Fruit fly (Drosophila melanogaster) whole organism, embryonic: ENCODE measurements around the gene CG31404.

Experiments
- Ada2b ChIP-seq: fragments of 200-800 bp; sonication (Bioruptor generic); IDR thresholded peaks from 2 replicates; pipeline ENCODE4 v1.3.6; 2022; ENCODE audit warnings: missing biosample characterization, missing genetic modification characterization
- CG12659 ChIP-seq: fragments of 200-800 bp; sonication (Bioruptor generic); optimal IDR thresholded peaks from 3 replicates; lab custom pipeline; 2017; ENCODE audit warnings: mild to moderate bottlenecking, missing biosample characterization, missing genetic modification reagents, missing genetic modification characterization
- CG13894 ChIP-seq: fragments of 200-800 bp; sonication (Bioruptor generic); optimal IDR thresholded peaks from 3 replicates; lab custom pipeline; 2018; ENCODE audit warnings: missing biosample characterization, mild to moderate bottlenecking, missing genetic modification characterization, moderate library complexity
- CG14050 ChIP-seq: fragments of 200-800 bp; sonication (Bioruptor generic); IDR thresholded peaks from 3 replicates; pipeline ENCODE4 v1.3.6; 2022; ENCODE audit warnings: missing biosample characterization, missing genetic modification characterization
- CG14441 ChIP-seq: fragments of 200-800 bp; sonication (Bioruptor generic); IDR thresholded peaks from 2 replicates; pipeline ENCODE4 v1.3.6; 2022; ENCODE audit warnings: missing biosample characterization, missing genetic modification characterization
- CG15514 ChIP-seq: fragments of 200-800 bp; sonication (Bioruptor generic); optimal IDR thresholded peaks from 3 replicates; lab custom pipeline; 2017; ENCODE audit warnings: missing biosample characterization, missing genetic modification characterization, mild to moderate bottlenecking, moderate library complexity, missing genetic modification reagents
- CG16813 ChIP-seq: fragments of 200-800 bp; sonication (Bioruptor generic); IDR thresholded peaks from 3 replicates; pipeline ENCODE4 v1.3.6; 2022; ENCODE audit warnings: missing biosample characterization, missing genetic modification characterization; ENCODE audit not compliant: partially characterized antibody
- CG17359 ChIP-seq: fragments of 200-800 bp; sonication (Bioruptor generic); optimal IDR thresholded peaks from 3 replicates; lab custom pipeline; 2018; ENCODE audit warnings: missing biosample characterization, mild to moderate bottlenecking, missing genetic modification characterization, moderate library complexity
- CG2120 ChIP-seq: fragments of 200-800 bp; sonication (Bioruptor generic); optimal IDR thresholded peaks from 3 replicates; lab custom pipeline; 2016; ENCODE audit warnings: missing biosample characterization, missing genetic modification characterization
- CG31224 ChIP-seq: fragments of 200-800 bp; sonication (Bioruptor generic); IDR thresholded peaks from 2 replicates; pipeline ENCODE4 v1.3.6; 2022; ENCODE audit warnings: missing biosample characterization, missing genetic modification characterization
- CG32532 ChIP-seq: fragments of 200-800 bp; sonication (Bioruptor generic); IDR thresholded peaks from 2 replicates; pipeline ENCODE4 v1.3.6; 2022; ENCODE audit warnings: missing biosample characterization, missing genetic modification characterization
- CG32767 ChIP-seq: fragments of 200-800 bp; sonication (Bioruptor generic); IDR thresholded peaks from 2 replicates; pipeline ENCODE4 v1.3.6; 2022; ENCODE audit warnings: missing biosample characterization, missing genetic modification characterization
- CG4328 ChIP-seq: fragments of 200-800 bp; sonication (Bioruptor generic); optimal IDR thresholded peaks from 3 replicates; lab custom pipeline; 2017; ENCODE audit warnings: missing biosample characterization, missing genetic modification reagents, missing genetic modification characterization
- CG5180 ChIP-seq: fragments of 200-800 bp; sonication (Bioruptor generic); optimal IDR thresholded peaks from 3 replicates; lab custom pipeline; 2017; ENCODE audit warnings: missing biosample characterization, missing genetic modification characterization, mild to moderate bottlenecking, moderate library complexity, missing genetic modification reagents
- CG7271 ChIP-seq: fragments of 200-800 bp; sonication (Bioruptor generic); optimal IDR thresholded peaks from 2 replicates; lab custom pipeline; 2018; ENCODE audit warnings: missing biosample characterization, mild to moderate bottlenecking, missing genetic modification characterization, moderate library complexity
- CG8089 ChIP-seq: fragments of 200-800 bp; sonication (Bioruptor generic); optimal IDR thresholded peaks from 3 replicates; lab custom pipeline; 2016; ENCODE audit warnings: missing biosample characterization, missing genetic modification characterization
- CoRest ChIP-seq: fragments of 200-800 bp; sonication (Bioruptor generic); optimal IDR thresholded peaks from 3 replicates; lab custom pipeline; 2018; ENCODE audit warnings: missing biosample characterization, mild to moderate bottlenecking, missing genetic modification characterization, moderate library complexity
- D19B ChIP-seq: fragments of 200-800 bp; sonication (Bioruptor generic); optimal IDR thresholded peaks from 2 replicates; lab custom pipeline; 2017; ENCODE audit warnings: missing biosample characterization, mild to moderate bottlenecking, missing genetic modification characterization
- Dbx ChIP-seq: fragments of 200-800 bp; sonication (Bioruptor generic); IDR thresholded peaks from 3 replicates; pipeline ENCODE4 v1.3.6; 2022; ENCODE audit warnings: missing biosample characterization, missing genetic modification characterization
- Deaf1 ChIP-seq: fragments of 200-800 bp; optimal IDR thresholded peaks from 3 replicates; lab custom pipeline; 2019; ENCODE audit warnings: missing biosample characterization, mild to moderate bottlenecking, missing genetic modification characterization, moderate library complexity
- Dip3 ChIP-seq: fragments of 200-800 bp; sonication (Bioruptor generic); optimal IDR thresholded peaks from 3 replicates; lab custom pipeline; 2016; ENCODE audit warnings: missing biosample characterization, missing genetic modification characterization
- Hr78 ChIP-seq, 2 experiments: fragments of 200-800 bp in 1 of 2; fragments of >200 bp in 1 of 2; sonication (Bioruptor generic) in 1 of 2; optimal IDR thresholded peaks; 2 replicates each; lab custom pipeline; 2017 to 2019; ENCODE audit warnings: missing biosample characterization in 2 of 2, missing genetic modification characterization in 2 of 2, mild to moderate bottlenecking in 1 of 2, moderate library complexity in 1 of 2
- Hsf ChIP-seq: fragments of 200-800 bp; sonication (Bioruptor generic); optimal IDR thresholded peaks from 3 replicates; lab custom pipeline; 2016; ENCODE audit warnings: missing biosample characterization, missing genetic modification characterization
- NC2β ChIP-seq: fragments of 200-800 bp; sonication (Bioruptor generic); optimal IDR thresholded peaks from 2 replicates; lab custom pipeline; 2016; ENCODE audit warnings: missing biosample characterization, missing genetic modification characterization
- YL-1 ChIP-seq: fragments of 200-800 bp; sonication (Bioruptor generic); optimal IDR thresholded peaks from 3 replicates; lab custom pipeline; 2017; ENCODE audit warnings: missing biosample characterization, mild to moderate bottlenecking, missing genetic modification characterization
- abd-A ChIP-seq: fragments of 200-800 bp; sonication (Bioruptor generic); optimal IDR thresholded peaks from 3 replicates; lab custom pipeline; 2019; ENCODE audit warnings: missing biosample characterization, mild to moderate bottlenecking, missing genetic modification characterization, moderate library complexity
- ac ChIP-seq: fragments of 200-800 bp; sonication (Bioruptor generic); optimal IDR thresholded peaks from 3 replicates; lab custom pipeline; 2017; ENCODE audit warnings: missing biosample characterization, mild to moderate bottlenecking, missing genetic modification characterization
- ap ChIP-seq: fragments of 200-800 bp; sonication (Bioruptor generic); IDR thresholded peaks from 2 replicates; pipeline ENCODE4 v1.3.6; 2022; ENCODE audit warnings: missing biosample characterization, missing genetic modification characterization
- crol ChIP-seq: fragments of 200-800 bp; sonication (Bioruptor generic); IDR thresholded peaks from 2 replicates; pipeline ENCODE4 v1.3.6; 2022; ENCODE audit warnings: missing biosample characterization, missing genetic modification characterization
- dimm ChIP-seq: fragments of 200-800 bp; sonication (Bioruptor generic); IDR thresholded peaks from 2 replicates; pipeline ENCODE4 v1.3.6; 2022; ENCODE audit warnings: missing biosample characterization, missing genetic modification characterization
- eve ChIP-seq, 2 experiments: fragments of >200 bp; optimal IDR thresholded peaks; 2 replicates each; lab custom pipeline; 2017; ENCODE audit warnings: missing biosample characterization in 2 of 2, missing genetic modification characterization in 2 of 2
- ewg ChIP-seq: fragments of 200-800 bp; sonication (Bioruptor generic); optimal IDR thresholded peaks from 3 replicates; lab custom pipeline; 2017; ENCODE audit warnings: mild to moderate bottlenecking, missing biosample characterization, missing genetic modification reagents, missing genetic modification characterization
- gcm ChIP-seq: fragments of 200-800 bp; sonication (Bioruptor generic); optimal IDR thresholded peaks from 2 replicates; lab custom pipeline; 2019; ENCODE audit warnings: missing biosample characterization, mild to moderate bottlenecking, missing genetic modification characterization, moderate library complexity
- gsb-n ChIP-seq: fragments of 200-800 bp; sonication (Bioruptor generic); optimal IDR thresholded peaks from 3 replicates; lab custom pipeline; 2018; ENCODE audit warnings: missing biosample characterization, mild to moderate bottlenecking, missing genetic modification characterization
- gt ChIP-seq: fragments of 200-800 bp; sonication (Bioruptor generic); IDR thresholded peaks from 2 replicates; pipeline ENCODE4 v1.3.6; 2022; ENCODE audit warnings: missing biosample characterization, missing genetic modification characterization
- ind ChIP-seq: fragments of 200-800 bp; sonication (Bioruptor generic); optimal IDR thresholded peaks from 3 replicates; lab custom pipeline; 2016; ENCODE audit warnings: missing biosample characterization, missing genetic modification characterization
- jumu ChIP-seq: fragments of 200-800 bp; sonication (Bioruptor generic); optimal IDR thresholded peaks from 3 replicates; lab custom pipeline; 2016; ENCODE audit warnings: missing biosample characterization, missing genetic modification characterization
- klu ChIP-seq: fragments of 200-800 bp; sonication (Bioruptor generic); IDR thresholded peaks from 2 replicates; pipeline ENCODE4 v1.3.6; 2022; ENCODE audit warnings: missing biosample characterization, missing genetic modification characterization
- odd ChIP-seq: fragments of 200-800 bp; sonication (Bioruptor generic); optimal IDR thresholded peaks from 2 replicates; lab custom pipeline; 2017; ENCODE audit warnings: missing biosample characterization, mild to moderate bottlenecking, missing genetic modification characterization
- pros ChIP-seq: fragments of 200-800 bp; sonication (Bioruptor generic); optimal IDR thresholded peaks from 3 replicates; lab custom pipeline; 2019; ENCODE audit warnings: missing biosample characterization, mild to moderate bottlenecking, missing genetic modification characterization, moderate library complexity
- psq ChIP-seq: fragments of 200-800 bp; sonication (Bioruptor generic); optimal IDR thresholded peaks from 2 replicates; lab custom pipeline; 2017; ENCODE audit warnings: missing biosample characterization, missing genetic modification characterization
- scrt ChIP-seq: fragments of 200-800 bp; sonication (Bioruptor generic); optimal IDR thresholded peaks from 2 replicates; lab custom pipeline; 2018; ENCODE audit warnings: missing biosample characterization, mild to moderate bottlenecking, missing genetic modification characterization, moderate library complexity
- slbo ChIP-seq: fragments of 200-800 bp; sonication (Bioruptor generic); IDR thresholded peaks from 2 replicates; pipeline ENCODE4 v1.3.6; 2022; ENCODE audit warnings: missing biosample characterization, missing genetic modification characterization
- sob ChIP-seq: fragments of 200-800 bp; sonication (Bioruptor generic); IDR thresholded peaks from 2 replicates; pipeline ENCODE4 v1.3.6; 2022; ENCODE audit warnings: missing biosample characterization, missing genetic modification characterization
- toy ChIP-seq: fragments of 200-800 bp; sonication (Bioruptor generic); IDR thresholded peaks from 2 replicates; pipeline ENCODE4 v1.3.6; 2022; ENCODE audit warnings: missing biosample characterization, missing genetic modification characterization
- unpg ChIP-seq: fragments of 200-800 bp; sonication (Bioruptor generic); optimal IDR thresholded peaks from 3 replicates; lab custom pipeline; 2018; ENCODE audit warnings: missing biosample characterization, mild to moderate bottlenecking, missing genetic modification characterization, moderate library complexity
- wek ChIP-seq: fragments of 200-800 bp; sonication (Bioruptor generic); optimal IDR thresholded peaks from 3 replicates; lab custom pipeline; 2018; ENCODE audit warnings: missing biosample characterization, mild to moderate bottlenecking, missing genetic modification characterization, moderate library complexity
- z ChIP-seq: fragments of 200-800 bp; sonication (Bioruptor generic); IDR thresholded peaks from 3 replicates; pipeline ENCODE4 v1.3.6; 2022; ENCODE audit warnings: missing biosample characterization, missing genetic modification characterization
- zen2 ChIP-seq: fragments of 200-800 bp; sonication (Bioruptor generic); IDR thresholded peaks from 3 replicates; pipeline ENCODE4 v1.3.6; 2022; ENCODE audit warnings: missing biosample characterization, missing genetic modification characterization; ENCODE audit not compliant: partially characterized antibody

Gene CG31404

DNA sequence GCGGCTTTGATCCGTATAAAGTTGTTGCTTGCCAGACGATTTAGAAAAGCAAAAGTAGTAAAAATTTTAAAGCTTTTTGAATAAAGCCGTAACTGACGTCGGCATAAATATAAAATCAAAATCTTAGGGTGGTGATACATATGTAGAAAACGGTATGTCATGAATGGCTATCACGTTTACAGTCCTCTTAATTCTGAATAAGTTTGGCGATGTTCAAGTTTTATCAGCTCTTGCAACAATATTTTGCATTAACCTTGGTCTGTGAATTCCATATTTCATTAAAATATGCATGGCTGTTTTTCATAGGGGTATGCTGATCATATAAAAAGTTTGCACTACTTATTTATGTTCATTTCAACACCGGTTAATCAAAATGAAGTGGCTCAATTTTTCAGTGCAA is 32.8 kb upstream of the CG31404 start, which contains the start of gene CG11626:
Gene CG11626, plus strand, starts transcription at position 301 of the 400 bp plus-strand sequence.
- TF ChIP-seq Hr78 (GFP tag; optimal IDR thresholded peaks at IDR 0.05; lab: Kevin White, UChicago), result no peak
- TF ChIP-seq CG12659 (GFP tag; lab: Kevin White, UChicago), result no peak
- TF ChIP-seq CG32532 (GFP tag; lab: Robert Waterston, UW), result no peak
- no peak for TF ChIP-seq CG14441 (GFP tag; lab: Robert Waterston, UW)
- no peak for TF ChIP-seq CG7271
- no peak for TF ChIP-seq sob (GFP tag; lab: Robert Waterston, UW)
- TF ChIP-seq CG5180 (GFP tag; lab: Kevin White, UChicago), result no peak
- no peak for TF ChIP-seq slbo (GFP tag; lab: Robert Waterston, UW)
- no peak for TF ChIP-seq gcm (GFP tag; lab: Kevin White, UChicago)

DNA sequence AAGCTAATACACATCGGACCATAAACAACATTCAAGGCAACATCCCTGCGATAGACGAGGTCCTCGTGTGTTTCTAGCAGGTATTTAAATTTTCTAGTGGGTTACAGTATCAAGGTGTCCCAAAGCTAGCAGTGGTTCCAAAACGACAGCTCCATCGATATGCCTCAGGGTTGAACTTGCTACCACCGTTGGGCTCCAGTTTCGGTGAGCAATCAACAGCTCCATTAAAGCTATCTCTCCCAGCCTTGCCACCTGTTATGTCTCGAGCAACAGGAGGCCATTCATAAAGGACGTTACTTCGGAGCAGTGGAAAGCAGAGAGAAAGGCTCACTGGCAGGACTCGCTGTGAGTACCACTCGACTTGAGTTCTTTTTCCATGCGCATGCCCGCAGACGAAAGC is 31.0 kb upstream of the CG31404 start:
- TF ChIP-seq zen2 (no peak), ewg (GFP tag; lab: Kevin White, UChicago) (peak; percentile 18), ind (no peak), Deaf1 (peak; percentile 7), NC2β (GFP tag; lab: Kevin White, UChicago) (no peak), CG17359 (tag; lab: Kevin White, UChicago) (no peak), CG8089 (GFP tag; lab: Kevin White, UChicago) (no peak), psq (GFP tag; lab: Kevin White, UChicago) (no peak), pros (GFP tag; lab: Kevin White, UChicago) (no peak), scrt (GFP tag; lab: Kevin White, UChicago) (peak; percentile 100), D19B (no peak), gt (GFP tag; lab: Robert Waterston, UW) (no peak), YL-1 (GFP tag; lab: Kevin White, UChicago) (no peak), gsb-n (no peak), wek (GFP tag; lab: Kevin White, UChicago) (no peak), CG32767 (GFP tag; lab: Robert Waterston, UW) (no peak), jumu (GFP tag; lab: Kevin White, UChicago) (no peak), CG31224 (GFP tag; lab: Robert Waterston, UW) (0 out of 2 replicates have a peak, but pooled peaks have one; percentile 20), unpg (GFP tag; lab: Kevin White, UChicago) (no peak), toy (no peak), Hsf (no peak), klu (GFP tag; lab: Robert Waterston, UW) (no peak), Dip3 (no peak), Ada2b (GFP tag; lab: Robert Waterston, UW) (no peak), CG15514 (GFP tag; lab: Kevin White, UChicago) (peak; percentile 91), abd-A (tag; lab: Kevin White, UChicago) (peak; percentile 87), CG4328 (GFP tag; lab: Kevin White, UChicago) (no peak), CG16813 (no peak), CG2120 (GFP tag; lab: Kevin White, UChicago) (no peak), ap (no peak), dimm (no peak), crol (no peak), CG13894 (peak; percentile 56), CoRest (tag; lab: Kevin White, UChicago) (no peak), eve (GFP tag; optimal IDR thresholded peaks at IDR 0.05; lab: Kevin White, UChicago) (no peak), CG14050 (GFP tag; lab: Robert Waterston, UW) (no peak), z (GFP tag; lab: Robert Waterston, UW) (peak; percentile 89), ac (GFP tag; lab: Kevin White, UChicago) (no peak), odd (GFP tag; lab: Kevin White, UChicago) (no peak), Dbx (GFP tag; lab: Robert Waterston, UW) (no peak)
